Fruit fly (Drosophila melanogaster) whole organism, embryonic: Measurements from ENCODE around the gene Gr21a.
A peak's percentile ranks its signal among the peaks of the same experiment; 100 is the strongest.

Experiments
- ATbp ChIP-seq: fragments of 200-800 bp; sonication (Bioruptor generic); optimal IDR thresholded peaks from 2 replicates; lab custom pipeline; 2017; ENCODE audit warnings: missing biosample characterization, mild to moderate bottlenecking, missing genetic modification characterization, missing genetic modification reagents
- Ada2b ChIP-seq: fragments of 200-800 bp; sonication (Bioruptor generic); IDR thresholded peaks from 2 replicates; pipeline ENCODE4 v1.3.6; 2022; ENCODE audit warnings: missing biosample characterization, missing genetic modification characterization
- Atf-2 ChIP-seq: fragments of 200-800 bp; sonication (Bioruptor generic); optimal IDR thresholded peaks from 2 replicates; lab custom pipeline; 2016; ENCODE audit warnings: missing biosample characterization, missing genetic modification characterization
- Atf3 ChIP-seq: fragments of 200-800 bp; sonication (Bioruptor generic); optimal IDR thresholded peaks from 3 replicates; lab custom pipeline; 2016; ENCODE audit warnings: missing biosample characterization, missing genetic modification characterization
- BtbVII ChIP-seq: fragments of 200-800 bp; sonication (Bioruptor generic); optimal IDR thresholded peaks from 3 replicates; lab custom pipeline; 2017; ENCODE audit warnings: missing biosample characterization, mild to moderate bottlenecking, missing genetic modification characterization
- CG10267 ChIP-seq: fragments of 200-800 bp; sonication (Bioruptor generic); optimal IDR thresholded peaks from 2 replicates; lab custom pipeline; 2018; ENCODE audit warnings: missing biosample characterization, mild to moderate bottlenecking, missing genetic modification characterization, moderate library complexity
- CG10366 ChIP-seq: fragments of 200-800 bp; sonication (Bioruptor generic); IDR thresholded peaks from 2 replicates; pipeline ENCODE4 v1.3.6; 2022; ENCODE audit warnings: missing biosample characterization, missing genetic modification characterization
- CG11085 ChIP-seq: fragments of 200-800 bp; sonication (Bioruptor generic); IDR thresholded peaks from 2 replicates; pipeline ENCODE4 v1.3.6; 2022; ENCODE audit warnings: missing biosample characterization, missing genetic modification characterization
- CG11695 ChIP-seq: fragments of 200-800 bp; sonication (Bioruptor generic); IDR thresholded peaks from 3 replicates; pipeline ENCODE4 v1.3.6; 2022; ENCODE audit warnings: missing biosample characterization, missing genetic modification characterization
- CG12236 ChIP-seq: fragments of 200-800 bp; sonication (Bioruptor generic); optimal IDR thresholded peaks from 2 replicates; lab custom pipeline; 2016; ENCODE audit warnings: missing biosample characterization, missing genetic modification characterization
- CG12744 ChIP-seq: fragments of 200-800 bp; sonication (Bioruptor generic); optimal IDR thresholded peaks from 2 replicates; lab custom pipeline; 2016; ENCODE audit warnings: missing biosample characterization, missing genetic modification characterization
- CG12769 ChIP-seq: fragments of 200-800 bp; sonication (Bioruptor generic); optimal IDR thresholded peaks from 2 replicates; lab custom pipeline; 2019; ENCODE audit warnings: missing biosample characterization, mild to moderate bottlenecking, missing genetic modification characterization, moderate library complexity
- CG13424 ChIP-seq: fragments of 200-800 bp; sonication (Bioruptor generic); optimal IDR thresholded peaks from 2 replicates; lab custom pipeline; 2019; ENCODE audit warnings: missing biosample characterization, mild to moderate bottlenecking, missing genetic modification characterization, moderate library complexity
- CG14014 ChIP-seq: fragments of 200-800 bp; sonication (Bioruptor generic); IDR thresholded peaks from 2 replicates; pipeline ENCODE4 v1.3.6; 2022; ENCODE audit warnings: missing biosample characterization, missing genetic modification characterization
- CG15073 ChIP-seq: fragments of 200-800 bp; sonication (Bioruptor generic); optimal IDR thresholded peaks from 2 replicates; lab custom pipeline; 2016; ENCODE audit warnings: missing biosample characterization, missing genetic modification characterization
- CG1832 ChIP-seq: fragments of 200-800 bp; sonication (Bioruptor generic); optimal IDR thresholded peaks from 2 replicates; lab custom pipeline; 2017; ENCODE audit warnings: missing biosample characterization, mild to moderate bottlenecking, missing genetic modification characterization, inconsistent platforms
- CG18476 ChIP-seq: fragments of 200-800 bp; sonication (Bioruptor generic); optimal IDR thresholded peaks from 2 replicates; lab custom pipeline; 2016; ENCODE audit warnings: missing biosample characterization, mild to moderate bottlenecking, missing genetic modification characterization
- CG3407 ChIP-seq: fragments of 200-800 bp; sonication (Bioruptor generic); optimal IDR thresholded peaks from 2 replicates; lab custom pipeline; 2018; ENCODE audit warnings: missing biosample characterization, mild to moderate bottlenecking, missing genetic modification characterization
- CG42726 ChIP-seq: fragments of 200-800 bp; sonication (Bioruptor generic); IDR thresholded peaks from 2 replicates; pipeline ENCODE4 v1.3.6; 2022; ENCODE audit warnings: missing biosample characterization, missing genetic modification characterization; ENCODE audit not compliant: partially characterized antibody
- CG4730 ChIP-seq: fragments of 200-800 bp; sonication (Bioruptor generic); IDR thresholded peaks from 2 replicates; pipeline ENCODE4 v1.3.6; 2022; ENCODE audit warnings: missing biosample characterization, missing genetic modification characterization
- CG5953 ChIP-seq: fragments of 200-800 bp; sonication (Bioruptor generic); IDR thresholded peaks from 2 replicates; pipeline ENCODE4 v1.3.6; 2022; ENCODE audit warnings: missing biosample characterization, missing genetic modification characterization
- CG6254 ChIP-seq: fragments of 200-800 bp; sonication (Bioruptor generic); optimal IDR thresholded peaks from 3 replicates; lab custom pipeline; 2017; ENCODE audit warnings: mild to moderate bottlenecking, missing biosample characterization, missing genetic modification reagents, missing genetic modification characterization
- CG6272 ChIP-seq: fragments of 200-800 bp; sonication (Bioruptor generic); IDR thresholded peaks from 2 replicates; pipeline ENCODE4 v1.3.6; 2022; ENCODE audit warnings: missing biosample characterization, missing genetic modification characterization
- CG7372 ChIP-seq: fragments of 200-800 bp; sonication (Bioruptor generic); IDR thresholded peaks from 2 replicates; pipeline ENCODE4 v1.3.6; 2022; ENCODE audit warnings: missing biosample characterization, missing genetic modification characterization
- CG8924 ChIP-seq: fragments of 200-800 bp; optimal IDR thresholded peaks from 3 replicates; lab custom pipeline; 2019; ENCODE audit warnings: missing biosample characterization, mild to moderate bottlenecking, missing genetic modification characterization, moderate library complexity
- CG9727 ChIP-seq: fragments of 200-800 bp; sonication (Bioruptor generic); optimal IDR thresholded peaks from 3 replicates; lab custom pipeline; 2017; ENCODE audit warnings: missing biosample characterization, mild to moderate bottlenecking, missing genetic modification characterization
- CG9817 ChIP-seq: fragments of 200-800 bp; sonication (Bioruptor generic); optimal IDR thresholded peaks from 2 replicates; lab custom pipeline; 2018; ENCODE audit warnings: missing biosample characterization, mild to moderate bottlenecking, missing genetic modification characterization, moderate library complexity
- D ChIP-seq, 2 experiments: fragments of 200-800 bp in 1 of 2; fragments of >200 bp in 1 of 2; sonication (Bioruptor generic) in 1 of 2; optimal IDR thresholded peaks; 2 replicates in 1 of 2; 3 replicates in 1 of 2; lab custom pipeline; 2017; ENCODE audit warnings: mild to moderate bottlenecking in 1 of 2, missing biosample characterization in 1 of 2, missing genetic modification characterization in 1 of 2, missing genetic modification reagents in 1 of 2
- Doc3 ChIP-seq: fragments of 200-800 bp; sonication (Bioruptor generic); IDR thresholded peaks from 3 replicates; pipeline ENCODE4 v1.3.6; 2022; ENCODE audit warnings: missing biosample characterization, missing genetic modification characterization; ENCODE audit not compliant: partially characterized antibody
- ERR ChIP-seq: fragments of 200-800 bp; sonication (Bioruptor generic); optimal IDR thresholded peaks from 2 replicates; lab custom pipeline; 2016; ENCODE audit warnings: missing biosample characterization, missing genetic modification characterization
- HLH4C ChIP-seq: fragments of 200-800 bp; sonication (Bioruptor generic); IDR thresholded peaks from 3 replicates; pipeline ENCODE4 v1.3.6; 2022; ENCODE audit warnings: missing biosample characterization, missing genetic modification characterization; ENCODE audit not compliant: partially characterized antibody
- NfI ChIP-seq: fragments of 200-800 bp; sonication (Bioruptor generic); optimal IDR thresholded peaks from 3 replicates; lab custom pipeline; 2018; ENCODE audit warnings: missing biosample characterization, mild to moderate bottlenecking, missing genetic modification characterization, moderate library complexity
- Opbp ChIP-seq: fragments of 200-800 bp; sonication (Bioruptor generic); IDR thresholded peaks from 3 replicates; pipeline ENCODE4 v1.3.6; 2022; ENCODE audit warnings: missing biosample characterization, missing genetic modification characterization; ENCODE audit not compliant: partially characterized antibody
- Rx ChIP-seq: fragments of 200-800 bp; sonication (Bioruptor generic); IDR thresholded peaks from 2 replicates; pipeline ENCODE4 v1.3.6; 2022; ENCODE audit warnings: missing biosample characterization, missing genetic modification characterization
- ab ChIP-seq: fragments of 200-800 bp; sonication (Bioruptor generic); optimal IDR thresholded peaks from 2 replicates; lab custom pipeline; 2016; ENCODE audit warnings: missing biosample characterization, missing genetic modification characterization
- amos ChIP-seq: fragments of 200-800 bp; sonication (Bioruptor generic); IDR thresholded peaks from 2 replicates; pipeline ENCODE4 v1.3.6; 2022; ENCODE audit warnings: missing biosample characterization, missing genetic modification characterization; ENCODE audit not compliant: partially characterized antibody
- az2 ChIP-seq: fragments of 200-800 bp; sonication (Bioruptor generic); optimal IDR thresholded peaks from 3 replicates; lab custom pipeline; 2016; ENCODE audit warnings: missing biosample characterization, missing genetic modification characterization
- cato ChIP-seq: fragments of 200-800 bp; sonication (Bioruptor generic); optimal IDR thresholded peaks from 2 replicates; lab custom pipeline; 2016; ENCODE audit warnings: missing biosample characterization, missing genetic modification characterization, borderline replicate concordance
- corto ChIP-seq: fragments of 200-800 bp; sonication (Bioruptor generic); optimal IDR thresholded peaks from 2 replicates; lab custom pipeline; 2016; ENCODE audit warnings: missing biosample characterization, mild to moderate bottlenecking, missing genetic modification characterization, moderate library complexity
- dysf ChIP-seq: fragments of 200-800 bp; sonication (Bioruptor generic); IDR thresholded peaks from 3 replicates; pipeline ENCODE4 v1.3.6; 2022; ENCODE audit warnings: missing biosample characterization, missing genetic modification characterization
- kay ChIP-seq: fragments of 200-800 bp; sonication (Bioruptor generic); optimal IDR thresholded peaks from 2 replicates; lab custom pipeline; 2016; ENCODE audit warnings: missing biosample characterization, missing genetic modification characterization
- mirr ChIP-seq: fragments of 200-800 bp; sonication (Bioruptor generic); optimal IDR thresholded peaks from 3 replicates; lab custom pipeline; 2018; ENCODE audit warnings: missing biosample characterization, mild to moderate bottlenecking, missing genetic modification characterization
- odd ChIP-seq: fragments of 200-800 bp; sonication (Bioruptor generic); optimal IDR thresholded peaks from 2 replicates; lab custom pipeline; 2017; ENCODE audit warnings: missing biosample characterization, mild to moderate bottlenecking, missing genetic modification characterization
- org-1 ChIP-seq: fragments of 200-800 bp; sonication (Bioruptor generic); optimal IDR thresholded peaks from 2 replicates; lab custom pipeline; 2017; ENCODE audit warnings: missing biosample characterization, missing genetic modification characterization
- pb ChIP-seq: fragments of 200-800 bp; sonication (Bioruptor generic); optimal IDR thresholded peaks from 3 replicates; lab custom pipeline; 2016; ENCODE audit warnings: missing biosample characterization, missing genetic modification characterization
- repo ChIP-seq: fragments of 200-800 bp; sonication (Bioruptor generic); optimal IDR thresholded peaks from 2 replicates; lab custom pipeline; 2016; ENCODE audit warnings: missing biosample characterization, missing genetic modification characterization
- sd ChIP-seq: fragments of 200-800 bp; sonication (Bioruptor generic); optimal IDR thresholded peaks from 3 replicates; lab custom pipeline; 2018; ENCODE audit warnings: missing biosample characterization, mild to moderate bottlenecking, missing genetic modification characterization, moderate library complexity
- stwl ChIP-seq: fragments of 200-800 bp; sonication (Bioruptor generic); optimal IDR thresholded peaks from 3 replicates; lab custom pipeline; 2018; ENCODE audit warnings: missing biosample characterization, mild to moderate bottlenecking, missing genetic modification characterization, moderate library complexity
- tap ChIP-seq: fragments of 200-800 bp; optimal IDR thresholded peaks from 3 replicates; lab custom pipeline; 2019; ENCODE audit warnings: missing biosample characterization, mild to moderate bottlenecking, missing genetic modification characterization, moderate library complexity
- vvl ChIP-seq: fragments of 200-800 bp; sonication (Bioruptor generic); IDR thresholded peaks from 2 replicates; pipeline ENCODE4 v1.3.6; 2022; ENCODE audit warnings: missing biosample characterization, missing genetic modification characterization

The Gr21a gene

DNA sequence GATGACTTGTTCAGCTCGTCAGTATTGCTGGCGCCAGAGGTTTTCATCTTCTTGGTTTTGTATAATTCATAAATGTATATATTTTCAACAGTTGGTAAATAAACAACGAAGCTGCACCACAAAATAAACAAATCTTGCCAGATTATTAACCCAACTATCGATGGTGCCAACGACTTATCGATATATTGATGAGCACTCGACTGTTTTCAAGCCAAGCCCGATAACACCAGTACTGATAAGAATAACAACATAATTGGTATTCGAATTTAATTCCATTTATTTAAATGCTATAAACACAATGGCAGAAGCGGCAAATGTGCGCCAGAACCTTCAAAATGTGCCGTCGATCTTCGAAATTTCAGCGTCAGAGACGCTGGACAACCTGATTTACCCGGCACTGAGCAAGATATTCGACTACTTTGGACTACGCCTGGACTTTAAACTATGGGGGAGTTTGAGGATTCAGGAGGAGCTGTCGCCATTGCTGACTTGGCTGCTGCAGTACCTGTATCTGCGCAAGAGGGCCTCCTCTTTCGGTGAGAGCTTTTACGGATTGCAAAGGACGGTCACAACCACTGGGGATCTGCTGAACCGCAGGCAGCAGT, 35.6 kb downstream of the Gr21a start, which contains the start of the genes Saf6 and Pex12 (continued):
- TF ChIP-seq stwl (tag; lab: Kevin White, UChicago) = peak; percentile 45
- no peak for TF ChIP-seq CG6272
- TF ChIP-seq Opbp = peak; percentile 85; the same call in 2 of the 3 replicates
- no peak for TF ChIP-seq CG15073 (GFP tag; lab: Kevin White, UChicago)
- peak; percentile 80 for TF ChIP-seq HLH4C (GFP tag; lab: Robert Waterston, UW)
- no peak for TF ChIP-seq tap
- TF ChIP-seq dysf = no peak
- no peak for TF ChIP-seq ATbp
- TF ChIP-seq CG13424 (tag; lab: Kevin White, UChicago) = no peak
- TF ChIP-seq CG9817 (tag; lab: Kevin White, UChicago) = no peak
- no peak for TF ChIP-seq CG6254 (GFP tag; lab: Kevin White, UChicago)
- no peak for TF ChIP-seq CG7372 (GFP tag; lab: Robert Waterston, UW)
- TF ChIP-seq CG4730 (GFP tag; lab: Robert Waterston, UW) = no peak
- no peak for TF ChIP-seq BtbVII (GFP tag; lab: Kevin White, UChicago)
- no peak for TF ChIP-seq CG3407 (GFP tag; lab: Kevin White, UChicago)
- TF ChIP-seq CG11085 = no peak
- TF ChIP-seq Rx = no peak
- peak; percentile 48 for TF ChIP-seq D (optimal IDR thresholded peaks at IDR 0.05; lab: Kevin White, UChicago)
- no peak for TF ChIP-seq D (GFP tag; optimal IDR thresholded peaks at IDR 0.05; lab: Kevin White, UChicago)
- no peak for TF ChIP-seq org-1 (GFP tag; lab: Kevin White, UChicago)
- no peak for TF ChIP-seq CG8924
- no peak for TF ChIP-seq CG14014 (GFP tag; lab: Robert Waterston, UW)
- no peak; the same call in 1 of the 2 replicates for TF ChIP-seq vvl
- no peak for TF ChIP-seq CG5953
- TF ChIP-seq CG18476 (GFP tag; lab: Kevin White, UChicago) = no peak
- no peak for TF ChIP-seq NfI (GFP tag; lab: Kevin White, UChicago)
- TF ChIP-seq CG12744 (GFP tag; lab: Kevin White, UChicago) = no peak
- peak; percentile 22 for TF ChIP-seq mirr
- TF ChIP-seq pb = no peak
- no peak for TF ChIP-seq CG12769 (tag; lab: Kevin White, UChicago)
- TF ChIP-seq CG12236 (GFP tag; lab: Kevin White, UChicago) = no peak
- TF ChIP-seq ERR (GFP tag; lab: Kevin White, UChicago) = no peak
- no peak for TF ChIP-seq az2 (GFP tag; lab: Kevin White, UChicago)
- peak; percentile 14; the same call in 1 of the 2 replicates for TF ChIP-seq CG42726 (GFP tag; lab: Robert Waterston, UW)
- TF ChIP-seq Atf3 (GFP tag; lab: Kevin White, UChicago) = no peak
- no peak for TF ChIP-seq ab
- peak; percentile 79 for TF ChIP-seq amos (GFP tag; lab: Robert Waterston, UW)
- no peak for TF ChIP-seq sd (tag; lab: Kevin White, UChicago)
- TF ChIP-seq CG10267 (tag; lab: Kevin White, UChicago) = peak; percentile 20
- TF ChIP-seq corto (GFP tag; lab: Kevin White, UChicago) = no peak
- TF ChIP-seq CG9727 = no peak
- TF ChIP-seq Ada2b (GFP tag; lab: Robert Waterston, UW) = no peak
- TF ChIP-seq kay (GFP tag; lab: Kevin White, UChicago) = no peak
- TF ChIP-seq repo = no peak
- TF ChIP-seq odd (GFP tag; lab: Kevin White, UChicago) = no peak
- TF ChIP-seq CG1832 (GFP tag; lab: Kevin White, UChicago) = no peak
- peak; percentile 76 for TF ChIP-seq Doc3 (GFP tag; lab: Robert Waterston, UW)
- TF ChIP-seq CG10366 (GFP tag; lab: Robert Waterston, UW) = no peak
- no peak for TF ChIP-seq Atf-2 (GFP tag; lab: Kevin White, UChicago)
- TF ChIP-seq CG11695 (GFP tag; lab: Robert Waterston, UW) = no peak
- TF ChIP-seq cato (GFP tag; lab: Kevin White, UChicago) = no peak
